Fruit fly (Drosophila melanogaster): Measurements from ENCODE around the gene Pde11.

- TF ChIP-seq ey (GFP tag; optimal IDR thresholded peaks at IDR 0.05) (no peak), Sp1 (GFP tag; optimal IDR thresholded peaks at IDR 0.05) (no peak), Dfd (GFP tag; optimal IDR thresholded peaks at IDR 0.05) (no peak), usp (GFP tag; optimal IDR thresholded peaks at IDR 0.05) (no peak), tai (GFP tag; optimal IDR thresholded peaks at IDR 0.05) (no peak), h (GFP tag; optimal IDR thresholded peaks at IDR 0.05) (no peak), fru (GFP tag; optimal IDR thresholded peaks at IDR 0.05) (no peak), pan (optimal IDR thresholded peaks at IDR 0.05) (no peak), dsf (GFP tag; optimal IDR thresholded peaks at IDR 0.05; ENCODE audit: borderline replicate concordance) (no peak)
Observed at dm6 chr2L:18524896-18525295, 65.2 kb downstream of the Pde11 start.
